Worm (Caenorhabditis elegans): ENCODE results near the gene mrps-18A.

The mrps-18A gene

ce11 chrIII:8307356-8307755, 24.4 kb downstream of the mrps-18A start, which contains the start of the genes F10E9.7 and F10E9.5:
Gene F10E9.7, minus strand, starts transcription at chrIII:8307441.
Gene F10E9.5, plus strand, starts transcription at chrIII:8307592.
- TF ChIP-seq tbx-2 (tag; optimal IDR thresholded peaks at IDR 0.05) (peak; percentile 96), pqm-1 (tag; optimal IDR thresholded peaks at IDR 0.05) (no peak), lin-13 (GFP tag; optimal IDR thresholded peaks at IDR 0.05) (peak; percentile 79), unc-62 (GFP tag; optimal IDR thresholded peaks at IDR 0.05) (no peak), fkh-10 (GFP tag; optimal IDR thresholded peaks at IDR 0.05) (no peak), nhr-47 (tag; optimal IDR thresholded peaks at IDR 0.05) (peak; percentile 96), skn-1 (tag; optimal IDR thresholded peaks at IDR 0.05) (peak; percentile 91), nhr-19 (GFP tag; conservative IDR thresholded peaks at IDR 0.05) (peak; percentile 95), nhr-71 (tag; optimal IDR thresholded peaks at IDR 0.05) (peak; percentile 97), tlp-1 (tag; optimal IDR thresholded peaks at IDR 0.05) (no peak), fkh-8 (tag; optimal IDR thresholded peaks at IDR 0.05) (peak; percentile 92), ceh-88 (GFP tag; IDR thresholded peaks at IDR 0.05) (peak; percentile 91), unc-86 (tag; optimal IDR thresholded peaks at IDR 0.05) (peak; percentile 86), sptf-1 (tag; optimal IDR thresholded peaks at IDR 0.05) (no peak), ama-1 (optimal IDR thresholded peaks at IDR 0.05) (no peak), sup-37 (GFP tag; optimal IDR thresholded peaks at IDR 0.05) (peak; percentile 46), snu-23 (GFP tag; optimal IDR thresholded peaks at IDR 0.05) (peak; percentile 95), vab-15 (tag; optimal IDR thresholded peaks at IDR 0.05) (peak; percentile 82), zip-4 (GFP tag; optimal IDR thresholded peaks at IDR 0.05) (peak; percentile 83), mef-2 (tag; optimal IDR thresholded peaks at IDR 0.05) (no peak), elt-2 (tag; optimal IDR thresholded peaks at IDR 0.05) (peak; percentile 90), nhr-11 (tag; optimal IDR thresholded peaks at IDR 0.05) (no peak), egl-27 (tag; optimal IDR thresholded peaks at IDR 0.05) (no peak), nhr-20 (tag; optimal IDR thresholded peaks at IDR 0.05) (peak; percentile 97), snpc-4 (tag; optimal IDR thresholded peaks at IDR 0.05) (peak; percentile 75), nhr-84 (tag; optimal IDR thresholded peaks at IDR 0.05) (no peak), lir-3 (tag; optimal IDR thresholded peaks at IDR 0.05; ENCODE audit: poor library complexity) (peak; percentile 98), mab-9 (GFP tag; IDR thresholded peaks at IDR 0.05) (peak; percentile 91), F16B12.6 (tag; optimal IDR thresholded peaks at IDR 0.05) (peak; percentile 66), unc-130 (tag; optimal IDR thresholded peaks at IDR 0.05) (peak; percentile 99), dsc-1 (tag; optimal IDR thresholded peaks at IDR 0.05) (peak; percentile 97), nhr-90 (tag; optimal IDR thresholded peaks at IDR 0.05; ENCODE audit: poor library complexity) (peak; percentile 98), mep-1 (tag; optimal IDR thresholded peaks at IDR 0.05) (peak; percentile 99), egl-13 (tag; optimal IDR thresholded peaks at IDR 0.05) (peak; percentile 96), isw-1 (GFP tag; IDR thresholded peaks at IDR 0.05) (peak; percentile 87), efl-1 (optimal IDR thresholded peaks at IDR 0.05) (peak; percentile 75 to 90), efl-1 (GFP tag; optimal IDR thresholded peaks at IDR 0.05 in 1 of 2) (peak; percentile 90 to 98), irx-1 (tag; optimal IDR thresholded peaks at IDR 0.05) (peak; percentile 98), efl-3 (GFP tag; optimal IDR thresholded peaks at IDR 0.05) (peak; percentile 93), nhr-28 (tag; optimal IDR thresholded peaks at IDR 0.05) (no peak), fkh-4 (tag; optimal IDR thresholded peaks at IDR 0.05; ENCODE audit: borderline replicate concordance) (peak; percentile 99), dpl-1 (GFP tag; optimal IDR thresholded peaks at IDR 0.05) (peak; percentile 84 to 93 (median 89)), mdl-1 (tag; optimal IDR thresholded peaks at IDR 0.05) (peak in 1 of 2 experiments; percentile 75), hlh-17 (GFP tag; optimal IDR thresholded peaks at IDR 0.05; ENCODE audit: borderline replicate concordance) (no peak), nhr-12 (tag; optimal IDR thresholded peaks at IDR 0.05) (no peak), nhr-77 (tag; optimal IDR thresholded peaks at IDR 0.05) (no peak), pag-3 (tag; optimal IDR thresholded peaks at IDR 0.05; ENCODE audit: borderline replicate concordance, insufficient read depth) (peak; percentile 16), grh-1 (GFP tag; IDR thresholded peaks at IDR 0.05) (no peak; the same call in 1 of the 2 replicates), C34B4.2 (tag; optimal IDR thresholded peaks at IDR 0.05) (no peak), nhr-76 (tag; optimal IDR thresholded peaks at IDR 0.05) (no peak), pax-3 (tag; optimal IDR thresholded peaks at IDR 0.05) (peak; percentile 95), ztf-11 (tag; optimal IDR thresholded peaks at IDR 0.05) (peak in 1 of 2 experiments; percentile 99), lin-14 (GFP tag; optimal IDR thresholded peaks at IDR 0.05) (peak; percentile 97)

Data from whole organism, L1 larva.